Worm (Caenorhabditis elegans) whole organism, late embryonic: ENCODE results near the gene C45G7.13.

ENCODE experiments used
- ama-1 ChIP-seq: fragments of 150-350 bp; optimal IDR thresholded peaks from 2 replicates; lab custom pipeline; 2014
- elt-4 ChIP-seq: sonication (generic microtip); optimal IDR thresholded peaks from 2 replicates; lab custom pipeline; 2016; ENCODE audit warnings: missing genetic modification characterization, missing compliant biosample characterization
- nhr-11 ChIP-seq: fragments of 150-350 bp; optimal IDR thresholded peaks from 2 replicates; lab custom pipeline; 2014; ENCODE audit warnings: missing biosample characterization, missing genetic modification characterization
- unc-86 ChIP-seq: sonication (generic microtip); optimal IDR thresholded peaks from 2 replicates; lab custom pipeline; 2016; ENCODE audit warnings: missing genetic modification characterization, missing compliant biosample characterization

ce11 chrIV:2497615-2498183 is 46.6 kb upstream of the C45G7.13 start, which contains the start of gene Y69A2AR.16:
- TF ChIP-seq unc-86 (tag; lab: Kevin White, UChicago): no peak
- TF ChIP-seq nhr-11 (tag; lab: Kevin White, UChicago): no peak
- no peak for TF ChIP-seq elt-4
- TF ChIP-seq ama-1: no peak
